Fruit fly (Drosophila melanogaster) whole organism, embryonic: ENCODE results near the gene CG7298.
A peak's percentile ranks its signal among the peaks of the same experiment; 100 is the strongest.

ENCODE experiments used
- Atf3 ChIP-seq: fragments of 200-800 bp; sonication (Bioruptor generic); optimal IDR thresholded peaks from 3 replicates; lab custom pipeline; 2016; ENCODE audit warnings: missing biosample characterization, missing genetic modification characterization
- B-H2 ChIP-seq: fragments of 200-800 bp; sonication (Bioruptor generic); optimal IDR thresholded peaks from 2 replicates; lab custom pipeline; 2018; ENCODE audit warnings: missing biosample characterization, mild to moderate bottlenecking, missing genetic modification characterization
- CG11504 ChIP-seq: fragments of 200-800 bp; sonication (Bioruptor generic); optimal IDR thresholded peaks from 3 replicates; lab custom pipeline; 2019; ENCODE audit warnings: missing biosample characterization, mild to moderate bottlenecking, missing genetic modification characterization, moderate library complexity
- CG1233 ChIP-seq: fragments of 200-800 bp; sonication (Bioruptor generic); optimal IDR thresholded peaks from 4 replicates; lab custom pipeline; 2018; ENCODE audit warnings: missing biosample characterization, mild to moderate bottlenecking, missing genetic modification characterization
- CG12391 ChIP-seq: fragments of 200-800 bp; sonication (Bioruptor generic); optimal IDR thresholded peaks from 3 replicates; lab custom pipeline; 2018; ENCODE audit warnings: missing biosample characterization, mild to moderate bottlenecking, missing genetic modification characterization, moderate library complexity
- CG15601 ChIP-seq: fragments of 200-800 bp; sonication (Bioruptor generic); optimal IDR thresholded peaks from 3 replicates; lab custom pipeline; 2019; ENCODE audit warnings: missing biosample characterization, mild to moderate bottlenecking, missing genetic modification characterization, moderate library complexity
- CG1602 ChIP-seq: fragments of 200-800 bp; sonication (Bioruptor generic); optimal IDR thresholded peaks from 3 replicates; lab custom pipeline; 2016; ENCODE audit warnings: missing biosample characterization, missing genetic modification characterization
- CG1603 ChIP-seq: fragments of 200-800 bp; sonication (Bioruptor generic); optimal IDR thresholded peaks from 2 replicates; lab custom pipeline; 2019; ENCODE audit warnings: missing biosample characterization, mild to moderate bottlenecking, missing genetic modification characterization, moderate library complexity
- CG18476 ChIP-seq: fragments of 200-800 bp; sonication (Bioruptor generic); optimal IDR thresholded peaks from 2 replicates; lab custom pipeline; 2016; ENCODE audit warnings: missing biosample characterization, mild to moderate bottlenecking, missing genetic modification characterization
- CG2678 ChIP-seq: fragments of 200-800 bp; sonication (Bioruptor generic); optimal IDR thresholded peaks from 3 replicates; lab custom pipeline; 2019; ENCODE audit warnings: missing biosample characterization, mild to moderate bottlenecking, missing genetic modification characterization, moderate library complexity
- CG2875 ChIP-seq: fragments of 200-800 bp; sonication (Bioruptor generic); optimal IDR thresholded peaks from 2 replicates; lab custom pipeline; 2017; ENCODE audit warnings: missing biosample characterization, mild to moderate bottlenecking, missing genetic modification characterization, missing genetic modification reagents
- CG30020 ChIP-seq: fragments of 200-800 bp; optimal IDR thresholded peaks from 2 replicates; lab custom pipeline; 2019; ENCODE audit warnings: missing biosample characterization, mild to moderate bottlenecking, missing genetic modification characterization, moderate library complexity
- CG30403 ChIP-seq: fragments of 200-800 bp; sonication (Bioruptor generic); optimal IDR thresholded peaks from 3 replicates; lab custom pipeline; 2016; ENCODE audit warnings: missing biosample characterization, missing genetic modification characterization
- CG3065 ChIP-seq: fragments of 200-800 bp; sonication (Bioruptor generic); optimal IDR thresholded peaks from 2 replicates; lab custom pipeline; 2016; ENCODE audit warnings: missing biosample characterization, missing genetic modification characterization
- CG3407 ChIP-seq: fragments of 200-800 bp; sonication (Bioruptor generic); optimal IDR thresholded peaks from 2 replicates; lab custom pipeline; 2018; ENCODE audit warnings: missing biosample characterization, mild to moderate bottlenecking, missing genetic modification characterization
- CG4328 ChIP-seq: fragments of 200-800 bp; sonication (Bioruptor generic); optimal IDR thresholded peaks from 3 replicates; lab custom pipeline; 2017; ENCODE audit warnings: missing biosample characterization, missing genetic modification reagents, missing genetic modification characterization
- CG43689 ChIP-seq: fragments of 200-800 bp; sonication (Bioruptor generic); IDR thresholded peaks from 2 replicates; pipeline ENCODE4 v1.3.6; 2022; ENCODE audit warnings: missing biosample characterization, missing genetic modification characterization
- CG7928 ChIP-seq: fragments of 200-800 bp; sonication (Bioruptor generic); optimal IDR thresholded peaks from 2 replicates; lab custom pipeline; 2017; ENCODE audit warnings: missing biosample characterization, mild to moderate bottlenecking, missing genetic modification characterization
- CG8281 ChIP-seq: fragments of 200-800 bp; sonication (Bioruptor generic); optimal IDR thresholded peaks from 2 replicates; lab custom pipeline; 2018; ENCODE audit warnings: missing biosample characterization, mild to moderate bottlenecking, missing genetic modification characterization, moderate library complexity
- CG9797 ChIP-seq: fragments of 200-800 bp; sonication (Bioruptor generic); optimal IDR thresholded peaks from 3 replicates; lab custom pipeline; 2018; ENCODE audit warnings: missing biosample characterization, mild to moderate bottlenecking, missing genetic modification characterization
- E2f2 ChIP-seq: fragments of 200-800 bp; sonication (Bioruptor generic); IDR thresholded peaks from 2 replicates; pipeline ENCODE4 v1.3.6; 2022; ENCODE audit warnings: missing biosample characterization, missing genetic modification characterization
- Elba2 ChIP-seq: fragments of 200-800 bp; sonication (Bioruptor generic); optimal IDR thresholded peaks from 3 replicates; lab custom pipeline; 2016; ENCODE audit warnings: missing biosample characterization, missing genetic modification characterization
- Kr ChIP-seq: fragments of 200-800 bp; sonication (Bioruptor generic); optimal IDR thresholded peaks from 2 replicates; lab custom pipeline; 2017; ENCODE audit warnings: missing biosample characterization, mild to moderate bottlenecking, missing genetic modification characterization
- MBD-R2 ChIP-seq: fragments of 200-800 bp; sonication (Bioruptor generic); IDR thresholded peaks from 2 replicates; pipeline ENCODE4 v1.3.6; 2022; ENCODE audit warnings: missing biosample characterization, missing genetic modification characterization
- PHDP ChIP-seq: fragments of 200-800 bp; sonication (Bioruptor generic); optimal IDR thresholded peaks from 3 replicates; lab custom pipeline; 2018; ENCODE audit warnings: missing biosample characterization, mild to moderate bottlenecking, missing genetic modification characterization, moderate library complexity
- Xrp1 ChIP-seq: fragments of 200-800 bp; sonication (Bioruptor generic); IDR thresholded peaks from 2 replicates; pipeline ENCODE4 v1.3.6; 2022; ENCODE audit warnings: missing biosample characterization, missing genetic modification characterization
- bsh ChIP-seq, 2 experiments: fragments of 200-800 bp; sonication (Bioruptor generic); optimal IDR thresholded peaks; 2 replicates each; lab custom pipeline; 2017 to 2018; ENCODE audit warnings: mild to moderate bottlenecking in 2 of 2, missing biosample characterization in 2 of 2, missing genetic modification characterization in 2 of 2, moderate library complexity in 1 of 2
- chm ChIP-seq: fragments of 200-800 bp; sonication (Bioruptor generic); IDR thresholded peaks from 2 replicates; pipeline ENCODE4 v1.3.6; 2022; ENCODE audit warnings: missing biosample characterization, missing genetic modification characterization
- crc ChIP-seq: fragments of 200-800 bp; sonication (Bioruptor generic); optimal IDR thresholded peaks from 2 replicates; lab custom pipeline; 2016; ENCODE audit warnings: missing biosample characterization, missing genetic modification characterization
- crp ChIP-seq, 2 experiments: fragments of 200-800 bp; sonication (Bioruptor generic); optimal IDR thresholded peaks; 2 replicates in 1 of 2; 3 replicates in 1 of 2; lab custom pipeline; 2017; ENCODE audit warnings: missing biosample characterization in 2 of 2, missing genetic modification characterization in 2 of 2, mild to moderate bottlenecking in 1 of 2, moderate library complexity in 1 of 2
- exex ChIP-seq: fragments of 200-800 bp; sonication (Bioruptor generic); optimal IDR thresholded peaks from 4 replicates; lab custom pipeline; 2018; ENCODE audit warnings: missing biosample characterization, mild to moderate bottlenecking, missing genetic modification characterization, moderate library complexity
- grn ChIP-seq: fragments of 200-800 bp; sonication (Bioruptor generic); optimal IDR thresholded peaks from 3 replicates; lab custom pipeline; 2017; ENCODE audit warnings: missing biosample characterization, missing genetic modification characterization
- h ChIP-seq: fragments of >200 bp; optimal IDR thresholded peaks from 2 replicates; lab custom pipeline; 2017
- lola ChIP-seq, 3 experiments: fragments of >200 bp in 2 of 3; fragments of 200-800 bp in 1 of 3; sonication (Bioruptor generic) in 1 of 3; optimal IDR thresholded peaks; 2 replicates each; lab custom pipeline; 2017 to 2019; ENCODE audit warnings: missing biosample characterization in 3 of 3, missing genetic modification characterization in 3 of 3, mild to moderate bottlenecking in 1 of 3, moderate library complexity in 1 of 3
- mirr ChIP-seq: fragments of 200-800 bp; sonication (Bioruptor generic); optimal IDR thresholded peaks from 3 replicates; lab custom pipeline; 2018; ENCODE audit warnings: missing biosample characterization, mild to moderate bottlenecking, missing genetic modification characterization
- nmo ChIP-seq: fragments of 200-800 bp; sonication (Bioruptor generic); optimal IDR thresholded peaks from 2 replicates; lab custom pipeline; 2018; ENCODE audit warnings: missing biosample characterization, mild to moderate bottlenecking, missing genetic modification characterization, moderate library complexity
- otp ChIP-seq: fragments of 200-800 bp; sonication (Bioruptor generic); IDR thresholded peaks from 3 replicates; pipeline ENCODE4, ENCODE4 v1.3.6; 2022; ENCODE audit warnings: missing biosample characterization, missing genetic modification characterization
- pb ChIP-seq: fragments of 200-800 bp; sonication (Bioruptor generic); optimal IDR thresholded peaks from 3 replicates; lab custom pipeline; 2016; ENCODE audit warnings: missing biosample characterization, missing genetic modification characterization
- pfk ChIP-seq: fragments of 200-800 bp; sonication (Bioruptor generic); optimal IDR thresholded peaks from 2 replicates; lab custom pipeline; 2018; ENCODE audit warnings: missing biosample characterization, mild to moderate bottlenecking, missing genetic modification characterization, moderate library complexity
- sc ChIP-seq, 3 experiments: fragments of >200 bp in 2 of 3; fragments of 200-800 bp in 1 of 3; sonication (Bioruptor generic) in 1 of 3; optimal IDR thresholded peaks; 2 replicates in 2 of 3; 3 replicates in 1 of 3; lab custom pipeline; 2017; ENCODE audit warnings: mild to moderate bottlenecking in 1 of 3, missing biosample characterization in 1 of 3, missing genetic modification characterization in 1 of 3, missing genetic modification reagents in 1 of 3
- sima ChIP-seq: fragments of 200-800 bp; sonication (Bioruptor generic); optimal IDR thresholded peaks from 2 replicates; lab custom pipeline; 2016; ENCODE audit warnings: missing biosample characterization, missing genetic modification characterization
- slbo ChIP-seq: fragments of 200-800 bp; sonication (Bioruptor generic); IDR thresholded peaks from 2 replicates; pipeline ENCODE4 v1.3.6; 2022; ENCODE audit warnings: missing biosample characterization, missing genetic modification characterization
- so ChIP-seq: fragments of 200-800 bp; sonication (Bioruptor generic); IDR thresholded peaks from 3 replicates; pipeline ENCODE4 v1.3.6; 2022; ENCODE audit warnings: missing biosample characterization, missing genetic modification characterization
- sr ChIP-seq: fragments of 200-800 bp; sonication (Bioruptor generic); IDR thresholded peaks from 3 replicates; pipeline ENCODE4 v1.3.6; 2022; ENCODE audit warnings: missing biosample characterization, missing genetic modification characterization
- stwl ChIP-seq: fragments of 200-800 bp; sonication (Bioruptor generic); optimal IDR thresholded peaks from 3 replicates; lab custom pipeline; 2018; ENCODE audit warnings: missing biosample characterization, mild to moderate bottlenecking, missing genetic modification characterization, moderate library complexity
- tin ChIP-seq: fragments of 200-800 bp; sonication (Bioruptor generic); optimal IDR thresholded peaks from 3 replicates; lab custom pipeline; 2016; ENCODE audit warnings: missing biosample characterization, missing genetic modification characterization
- tx ChIP-seq: fragments of 200-800 bp; sonication (Bioruptor generic); optimal IDR thresholded peaks from 2 replicates; lab custom pipeline; 2016; ENCODE audit warnings: missing biosample characterization, missing genetic modification characterization
- zen2 ChIP-seq: fragments of 200-800 bp; sonication (Bioruptor generic); IDR thresholded peaks from 3 replicates; pipeline ENCODE4 v1.3.6; 2022; ENCODE audit warnings: missing biosample characterization, missing genetic modification characterization; ENCODE audit not compliant: partially characterized antibody

Gene CG7298

dm6 chr3L:20203587-20203986, at the start of gene CG7298:
CG7298 (minus strand) TSS chr3L:20203687.
- TF ChIP-seq slbo (GFP tag; lab: Robert Waterston, UW) (no peak), CG43689 (GFP tag; lab: Robert Waterston, UW) (no peak), so (GFP tag; lab: Robert Waterston, UW) (no peak), sc (optimal IDR thresholded peaks at IDR 0.05; lab: Kevin White, UChicago) (no peak), sc (GFP tag; optimal IDR thresholded peaks at IDR 0.05; lab: Kevin White, UChicago) (no peak), CG18476 (GFP tag; lab: Kevin White, UChicago) (no peak), nmo (GFP tag; lab: Kevin White, UChicago) (no peak), CG30403 (GFP tag; lab: Kevin White, UChicago) (no peak), zen2 (GFP tag; lab: Robert Waterston, UW) (no peak), grn (GFP tag; lab: Kevin White, UChicago) (no peak), CG8281 (tag; lab: Kevin White, UChicago) (no peak), mirr (no peak), exex (tag; lab: Kevin White, UChicago) (peak; percentile 63), CG4328 (GFP tag; lab: Kevin White, UChicago) (no peak), pfk (GFP tag; lab: Kevin White, UChicago) (peak; percentile 30), PHDP (tag; lab: Kevin White, UChicago) (no peak), B-H2 (GFP tag; lab: Kevin White, UChicago) (no peak)

- TF ChIP-seq CG1602 (GFP tag; lab: Kevin White, UChicago) (peak; percentile 90), Elba2 (GFP tag; lab: Kevin White, UChicago) (peak; percentile 15), sima (GFP tag; lab: Kevin White, UChicago) (peak; percentile 72), CG2678 (tag; lab: Kevin White, UChicago) (peak; percentile 97), CG11504 (tag; lab: Kevin White, UChicago) (peak; percentile 96), h (no peak), E2f2 (GFP tag; lab: Robert Waterston, UW) (peak; percentile 79), CG7928 (GFP tag; lab: Kevin White, UChicago) (peak; percentile 77), Atf3 (GFP tag; lab: Kevin White, UChicago) (peak; percentile 89), CG3065 (peak; percentile 81), pfk (GFP tag; lab: Kevin White, UChicago) (no peak), Xrp1 (GFP tag; lab: Robert Waterston, UW) (peak; percentile 97), crc (GFP tag; lab: Kevin White, UChicago) (peak; percentile 93), CG30020 (tag; lab: Kevin White, UChicago) (peak; percentile 54), Kr (no peak), CG2875 (GFP tag; lab: Kevin White, UChicago) (peak; percentile 88), lola (GFP tag; optimal IDR thresholded peaks at IDR 0.05; lab: Kevin White, UChicago) (peak in 1 of 3 experiments; percentile 40), tin (GFP tag; lab: Kevin White, UChicago) (peak; percentile 94), sr (GFP tag; lab: Robert Waterston, UW) (peak; percentile 94), bsh (GFP tag; optimal IDR thresholded peaks at IDR 0.05; lab: Kevin White, UChicago) (peak in 1 of 2 experiments; percentile 91), CG1233 (peak; percentile 96), CG15601 (tag; lab: Kevin White, UChicago) (peak; percentile 85), CG3407 (peak; percentile 85), CG9797 (GFP tag; lab: Kevin White, UChicago) (peak; percentile 33), CG1603 (tag; lab: Kevin White, UChicago) (peak; percentile 98), tx (peak; percentile 91), MBD-R2 (GFP tag; lab: Robert Waterston, UW) (peak; percentile 89), otp (peak; percentile 94), pb (GFP tag; lab: Kevin White, UChicago) (peak; percentile 94), chm (GFP tag; lab: Robert Waterston, UW) (peak; percentile 93), CG12391 (tag; lab: Kevin White, UChicago) (peak; percentile 96), stwl (no peak), crp (GFP tag; optimal IDR thresholded peaks at IDR 0.05; lab: Kevin White, UChicago) (peak in 1 of 2 experiments; percentile 70)
Measured at dm6 chr3L:20247513-20248173, 44.2 kb upstream of the CG7298 start, which contains the start of gene rdgC. rdgC (plus strand) TSS chr3L:20248080.
